Worm (Caenorhabditis elegans) whole organism, L4 larva: ENCODE measurements around the gene ttr-59.

Experiments used
- F10B5.3 ChIP-seq: sonication (generic microtip); optimal IDR thresholded peaks from 2 replicates; lab custom pipeline; 2016; ENCODE audit warnings: mild to moderate bottlenecking, missing genetic modification characterization, missing compliant biosample characterization
- ama-1 ChIP-seq: fragments of 150-350 bp; optimal IDR thresholded peaks from 2 replicates; lab custom pipeline; 2014; ENCODE audit warnings: inconsistent platforms, mixed read lengths
- lin-39 ChIP-seq: fragments of 150-350 bp; optimal IDR thresholded peaks from 2 replicates; lab custom pipeline; 2014; ENCODE audit warnings: missing biosample characterization, missing genetic modification reagents, missing genetic modification characterization
- lir-3 ChIP-seq: sonication (generic microtip); optimal IDR thresholded peaks from 2 replicates; lab custom pipeline; 2016; ENCODE audit warnings: mild to moderate bottlenecking, missing genetic modification characterization, missing compliant biosample characterization
- nhr-42 ChIP-seq: fragments of 200-800 bp; sonication (Bioruptor generic); IDR thresholded peaks from 2 replicates; pipeline ENCODE4 v1.3.6; 2022; ENCODE audit warnings: missing genetic modification characterization, missing compliant biosample characterization
- skn-1 ChIP-seq: fragments of 150-350 bp; optimal IDR thresholded peaks from 2 replicates; lab custom pipeline; 2014; ENCODE audit warnings: missing biosample characterization, missing genetic modification characterization
- zag-1 ChIP-seq: fragments of 150-350 bp; optimal IDR thresholded peaks from 2 replicates; lab custom pipeline; 2014; ENCODE audit warnings: missing biosample characterization, missing genetic modification characterization

- TF ChIP-seq skn-1 (tag; lab: Kevin White, UChicago) (no peak), lir-3 (tag; lab: Kevin White, UChicago) (no peak), lin-39 (tag; lab: Kevin White, UChicago) (no peak), nhr-42 (GFP tag; lab: Robert Waterston, UW) (no peak), F10B5.3 (tag; lab: Kevin White, UChicago) (no peak), zag-1 (tag; lab: Kevin White, UChicago) (no peak), ama-1 (lab: Kevin White, UChicago) (peak; percentile 7)
Measured at ce11 chrX:7316485-7317391, 12.9 kb upstream of the ttr-59 start, which contains the start of the genes spp-2 and spp-6.
